Worm (Caenorhabditis elegans) whole organism, late embryonic: ENCODE data around the gene nstp-10.
A peak's percentile ranks its signal among the peaks of the same experiment; 100 is the strongest.

Source experiments
- C08G9.2 ChIP-seq: sonication (generic microtip); optimal IDR thresholded peaks from 2 replicates; lab custom pipeline; 2016; ENCODE audit warnings: mild to moderate bottlenecking, missing genetic modification characterization, moderate library complexity, missing compliant biosample characterization
- F13H6.1 ChIP-seq: sonication (generic microtip); optimal IDR thresholded peaks from 2 replicates; lab custom pipeline; 2016; ENCODE audit warnings: missing genetic modification characterization, missing compliant biosample characterization
- K02D7.2 ChIP-seq: sonication (generic microtip); optimal IDR thresholded peaks from 2 replicates; lab custom pipeline; 2017; ENCODE audit warnings: mild to moderate bottlenecking, missing genetic modification characterization, missing compliant biosample characterization
- K09A11.1 ChIP-seq: sonication (generic microtip); optimal IDR thresholded peaks from 2 replicates; lab custom pipeline; 2017; ENCODE audit warnings: antibody characterized with exemption, mild to moderate bottlenecking, missing genetic modification characterization, missing compliant biosample characterization; ENCODE audit not compliant: insufficient read depth
- T23F11.4 ChIP-seq: fragments of 200-800 bp; sonication (Bioruptor generic); optimal IDR thresholded peaks from 2 replicates; lab custom pipeline; 2018; ENCODE audit warnings: mild to moderate bottlenecking, missing genetic modification characterization, missing compliant biosample characterization
- Y22D7AL.16 ChIP-seq: sonication (generic microtip); optimal IDR thresholded peaks from 2 replicates; lab custom pipeline; 2016; ENCODE audit warnings: missing genetic modification characterization, missing compliant biosample characterization
- ama-1 ChIP-seq: fragments of 150-350 bp; optimal IDR thresholded peaks from 2 replicates; lab custom pipeline; 2014
- ceh-14 ChIP-seq: sonication (generic microtip); optimal IDR thresholded peaks from 2 replicates; lab custom pipeline; 2016; ENCODE audit warnings: missing genotype, missing genetic modification characterization, missing compliant biosample characterization
- ceh-18 ChIP-seq: sonication (generic microtip); optimal IDR thresholded peaks from 2 replicates; lab custom pipeline; 2016; ENCODE audit warnings: missing genetic modification characterization, missing compliant biosample characterization
- ceh-2 ChIP-seq: sonication (generic microtip); optimal IDR thresholded peaks from 2 replicates; lab custom pipeline; 2016; ENCODE audit warnings: missing genotype, missing genetic modification characterization, missing compliant biosample characterization
- ceh-31 ChIP-seq: sonication (generic microtip); optimal IDR thresholded peaks from 2 replicates; lab custom pipeline; 2016; ENCODE audit warnings: missing genetic modification characterization, missing compliant biosample characterization
- ceh-34 ChIP-seq: sonication (generic microtip); optimal IDR thresholded peaks from 2 replicates; lab custom pipeline; 2016; ENCODE audit warnings: mild to moderate bottlenecking, missing genetic modification characterization, missing compliant biosample characterization
- che-1 ChIP-seq: sonication (generic microtip); optimal IDR thresholded peaks from 2 replicates; lab custom pipeline; 2016; ENCODE audit warnings: mild to moderate bottlenecking, missing genetic modification characterization, missing compliant biosample characterization
- dmd-4 ChIP-seq: sonication (generic microtip); optimal IDR thresholded peaks from 2 replicates; lab custom pipeline; 2016; ENCODE audit warnings: borderline replicate concordance, missing genetic modification characterization, missing compliant biosample characterization
- dve-1 ChIP-seq: sonication (generic microtip); optimal IDR thresholded peaks from 2 replicates; lab custom pipeline; 2017; ENCODE audit warnings: antibody characterized with exemption, mild to moderate bottlenecking, missing genetic modification characterization, missing compliant biosample characterization
- elt-2 ChIP-seq: sonication (generic microtip); optimal IDR thresholded peaks from 2 replicates; lab custom pipeline; 2016; ENCODE audit warnings: missing genetic modification reagents, missing genetic modification characterization, missing compliant biosample characterization
- elt-4 ChIP-seq: sonication (generic microtip); optimal IDR thresholded peaks from 2 replicates; lab custom pipeline; 2016; ENCODE audit warnings: missing genetic modification characterization, missing compliant biosample characterization
- eyg-1 ChIP-seq: sonication (generic microtip); optimal IDR thresholded peaks from 2 replicates; lab custom pipeline; 2016; ENCODE audit warnings: missing genotype, missing genetic modification characterization, missing compliant biosample characterization
- fkh-6 ChIP-seq: sonication (generic microtip); optimal IDR thresholded peaks from 2 replicates; lab custom pipeline; 2016; ENCODE audit warnings: missing genetic modification characterization, missing compliant biosample characterization
- hlh-13 ChIP-seq: fragments of 200-800 bp; sonication (Bioruptor generic); optimal IDR thresholded peaks from 2 replicates; lab custom pipeline; 2018; ENCODE audit warnings: mild to moderate bottlenecking, missing genetic modification characterization, missing compliant biosample characterization
- hlh-15 ChIP-seq: sonication (generic microtip); optimal IDR thresholded peaks from 2 replicates; lab custom pipeline; 2016; ENCODE audit warnings: missing genetic modification characterization, missing compliant biosample characterization
- hlh-30 ChIP-seq: sonication (generic microtip); optimal IDR thresholded peaks from 2 replicates; lab custom pipeline; 2017; ENCODE audit warnings: antibody characterized with exemption, missing genetic modification characterization, missing compliant biosample characterization; ENCODE audit not compliant: insufficient read depth
- hlh-8 ChIP-seq: sonication (generic microtip); optimal IDR thresholded peaks from 2 replicates; lab custom pipeline; 2016; ENCODE audit warnings: missing genotype, missing genetic modification characterization, missing compliant biosample characterization
- lim-6 ChIP-seq: sonication (generic microtip); optimal IDR thresholded peaks from 2 replicates; lab custom pipeline; 2016; ENCODE audit warnings: missing genetic modification characterization, missing compliant biosample characterization
- lin-11 ChIP-seq: fragments of 200-800 bp; sonication (Bioruptor generic); optimal IDR thresholded peaks from 2 replicates; lab custom pipeline; 2018; ENCODE audit warnings: mild to moderate bottlenecking, missing genetic modification characterization, missing compliant biosample characterization
- mec-3 ChIP-seq: sonication (generic microtip); optimal IDR thresholded peaks from 2 replicates; lab custom pipeline; 2016; ENCODE audit warnings: borderline replicate concordance, missing genetic modification characterization, missing compliant biosample characterization
- nfya-1 ChIP-seq: sonication (generic microtip); optimal IDR thresholded peaks from 2 replicates; lab custom pipeline; 2017; ENCODE audit warnings: missing genetic modification characterization, mild to moderate bottlenecking, missing compliant biosample characterization, antibody characterized with exemption, moderate library complexity
- nhr-232 ChIP-seq: sonication (generic microtip); optimal IDR thresholded peaks from 2 replicates; lab custom pipeline; 2016; ENCODE audit warnings: missing genetic modification characterization, missing compliant biosample characterization
- odd-2 ChIP-seq: sonication (generic microtip); optimal IDR thresholded peaks from 2 replicates; lab custom pipeline; 2017; ENCODE audit warnings: antibody characterized with exemption, mild to moderate bottlenecking, missing genetic modification characterization, missing compliant biosample characterization
- pag-3 ChIP-seq: sonication (generic microtip); optimal IDR thresholded peaks from 2 replicates; lab custom pipeline; 2016; ENCODE audit warnings: missing compliant biosample characterization, missing genetic modification characterization, borderline replicate concordance
- pat-9 ChIP-seq: fragments of 200-800 bp; sonication (Bioruptor generic); optimal IDR thresholded peaks from 2 replicates; lab custom pipeline; 2018; ENCODE audit warnings: mild to moderate bottlenecking, missing genetic modification characterization, moderate library complexity, missing compliant biosample characterization
- pax-1 ChIP-seq: fragments of 150-350 bp; optimal IDR thresholded peaks from 2 replicates; lab custom pipeline; 2014; ENCODE audit warnings: missing biosample characterization, missing genetic modification characterization
- pha-2 ChIP-seq: sonication (generic microtip); optimal IDR thresholded peaks from 2 replicates; lab custom pipeline; 2017; ENCODE audit warnings: mild to moderate bottlenecking, missing genetic modification characterization, missing compliant biosample characterization
- pqm-1 ChIP-seq: sonication (generic microtip); optimal IDR thresholded peaks from 2 replicates; lab custom pipeline; 2016; ENCODE audit warnings: missing genetic modification characterization, missing compliant biosample characterization
- pros-1 ChIP-seq: fragments of 150-350 bp; optimal IDR thresholded peaks from 2 replicates; lab custom pipeline; 2014; ENCODE audit warnings: missing biosample characterization, missing genetic modification reagents, missing genetic modification characterization
- ref-2 ChIP-seq: sonication (generic microtip); optimal IDR thresholded peaks from 2 replicates; lab custom pipeline; 2016; ENCODE audit warnings: missing genetic modification characterization, missing compliant biosample characterization
- sox-4 ChIP-seq: sonication (generic microtip); optimal IDR thresholded peaks from 2 replicates; lab custom pipeline; 2017; ENCODE audit warnings: mild to moderate bottlenecking, missing genetic modification characterization, inconsistent platforms, missing compliant biosample characterization
- syd-9 ChIP-seq: sonication (generic microtip); optimal IDR thresholded peaks from 2 replicates; lab custom pipeline; 2016; ENCODE audit warnings: mild to moderate bottlenecking, missing genetic modification characterization, moderate library complexity, missing compliant biosample characterization
- tbx-2 ChIP-seq: sonication (generic microtip); optimal IDR thresholded peaks from 2 replicates; lab custom pipeline; 2016; ENCODE audit warnings: missing genetic modification characterization, missing compliant biosample characterization
- ttx-3 ChIP-seq: sonication (generic microtip); optimal IDR thresholded peaks from 2 replicates; lab custom pipeline; 2016; ENCODE audit warnings: missing genetic modification reagents, missing genetic modification characterization, missing compliant biosample characterization
- unc-3 ChIP-seq, 2 experiments: fragments of 200-800 bp in 1 of 2; sonication (Bioruptor generic) in 1 of 2; sonication (generic microtip) in 1 of 2; conservative IDR thresholded peaks in 1 of 2; optimal IDR thresholded peaks in 1 of 2; 2 replicates each; pipeline versions ENCODE4 v1.3.6 to Lab custom; 2016 to 2022; ENCODE audit warnings: missing compliant biosample characterization in 2 of 2, missing genetic modification characterization in 2 of 2, missing genetic modification reagents in 1 of 2
- unc-42 ChIP-seq: sonication (generic microtip); optimal IDR thresholded peaks from 2 replicates; lab custom pipeline; 2016; ENCODE audit warnings: missing genotype, missing genetic modification characterization, missing compliant biosample characterization
- unc-55 ChIP-seq: sonication (generic microtip); optimal IDR thresholded peaks from 2 replicates; lab custom pipeline; 2017; ENCODE audit warnings: missing biosample characterization, missing genetic modification reagents, missing genetic modification characterization
- unc-86 ChIP-seq: sonication (generic microtip); optimal IDR thresholded peaks from 2 replicates; lab custom pipeline; 2016; ENCODE audit warnings: missing genetic modification characterization, missing compliant biosample characterization
- zip-5 ChIP-seq: sonication (generic microtip); optimal IDR thresholded peaks from 2 replicates; lab custom pipeline; 2016; ENCODE audit warnings: missing genetic modification characterization, missing compliant biosample characterization
- ztf-16 ChIP-seq: sonication (generic microtip); optimal IDR thresholded peaks from 2 replicates; lab custom pipeline; 2017; ENCODE audit warnings: missing genetic modification characterization, missing compliant biosample characterization

nstp-10 gene

ce11 chrV:9544176-9544632 is 5.4 kb downstream of the nstp-10 start, which contains the start of gene mdf-1:
Gene mdf-1, minus strand, starts transcription at chrV:9544226.
- TF ChIP-seq T23F11.4 (GFP tag; lab: Kevin White, UChicago) = no peak
- TF ChIP-seq pqm-1 (tag; lab: Kevin White, UChicago) = no peak
- TF ChIP-seq sox-4 (tag; lab: Kevin White, UChicago) = peak; percentile 22
- TF ChIP-seq unc-55 (GFP tag; lab: Kevin White, UChicago) = no peak
- peak; percentile 69 for TF ChIP-seq nfya-1 (tag; lab: Kevin White, UChicago)
- TF ChIP-seq dve-1 (tag; lab: Kevin White, UChicago) = no peak
- TF ChIP-seq ceh-34 (tag; lab: Kevin White, UChicago) = peak; percentile 14
- TF ChIP-seq hlh-13 (GFP tag; lab: Kevin White, UChicago) = no peak
- peak; percentile 42 for TF ChIP-seq ceh-31
- no peak for TF ChIP-seq pros-1 (tag; lab: Kevin White, UChicago)
- no peak for TF ChIP-seq hlh-8
- TF ChIP-seq ceh-14 (tag; lab: Kevin White, UChicago) = peak; percentile 50
- peak; percentile 62 for TF ChIP-seq K09A11.1 (tag; lab: Kevin White, UChicago)
- TF ChIP-seq ceh-2 = peak; percentile 6
- TF ChIP-seq ttx-3 (tag; lab: Kevin White, UChicago) = no peak
- TF ChIP-seq che-1 = peak; percentile 2
- TF ChIP-seq tbx-2 (tag; lab: Kevin White, UChicago) = peak; percentile 73
- TF ChIP-seq nhr-232 (tag; lab: Kevin White, UChicago) = no peak
- TF ChIP-seq K02D7.2 = peak; percentile 16
- no peak for TF ChIP-seq pag-3 (tag; lab: Kevin White, UChicago)
- peak; percentile 31 for TF ChIP-seq pat-9 (tag; lab: Kevin White, UChicago)
- no peak for TF ChIP-seq lim-6 (tag; lab: Kevin White, UChicago)
- TF ChIP-seq elt-2 (tag; lab: Kevin White, UChicago) = peak; percentile 50
- TF ChIP-seq ama-1 (lab: Kevin White, UChicago) = no peak
- TF ChIP-seq unc-42 = peak; percentile 25
- peak; percentile 25 for TF ChIP-seq unc-86 (tag; lab: Kevin White, UChicago)
- peak; percentile 31 for TF ChIP-seq ceh-18 (tag; lab: Kevin White, UChicago)
- TF ChIP-seq ref-2 = peak; percentile 7
- TF ChIP-seq zip-5 (tag; lab: Kevin White, UChicago) = no peak
- TF ChIP-seq unc-3 (GFP tag; conservative IDR thresholded peaks at IDR 0.05; lab: Robert Waterston, UW) = 0 out of 2 replicates have a peak, but pooled peaks have one; percentile 6
- no peak for TF ChIP-seq unc-3 (tag; optimal IDR thresholded peaks at IDR 0.05; lab: Kevin White, UChicago)
- no peak for TF ChIP-seq odd-2 (tag; lab: Kevin White, UChicago)
- TF ChIP-seq pax-1 (tag; lab: Kevin White, UChicago) = peak; percentile 21
- TF ChIP-seq, all 69 proteins: peak for 18

ce11 chrV:9541506-9541905 is 8.1 kb downstream of the nstp-10 start, which contains the start of gene C50F4.16:
Gene C50F4.16, minus strand, starts transcription at chrV:9541606.
- TF ChIP-seq hlh-30 (tag; lab: Kevin White, UChicago) = no peak
- TF ChIP-seq T23F11.4 (GFP tag; lab: Kevin White, UChicago) = no peak
- no peak for TF ChIP-seq nfya-1 (tag; lab: Kevin White, UChicago)
- TF ChIP-seq F13H6.1 (tag; lab: Kevin White, UChicago) = no peak
- TF ChIP-seq zip-5 (tag; lab: Kevin White, UChicago) = no peak
- no peak for TF ChIP-seq Y22D7AL.16 (tag; lab: Kevin White, UChicago)
- TF ChIP-seq fkh-6 (tag; lab: Kevin White, UChicago) = no peak
- no peak for TF ChIP-seq ceh-18 (tag; lab: Kevin White, UChicago)
- TF ChIP-seq ref-2 = no peak
- no peak for TF ChIP-seq elt-4
- TF ChIP-seq C08G9.2 (tag; lab: Kevin White, UChicago) = no peak
- no peak for TF ChIP-seq sox-4 (tag; lab: Kevin White, UChicago)
- TF ChIP-seq, all 69 proteins: peak for 0

ce11 chrV:9539638-9540037 is 10.0 kb downstream of the nstp-10 start, which contains the start of gene C50F4.12:
Gene C50F4.12, minus strand, starts transcription at chrV:9539738.
- TF ChIP-seq unc-42 = no peak
- no peak for TF ChIP-seq mec-3 (tag; lab: Kevin White, UChicago)
- no peak for TF ChIP-seq pqm-1 (tag; lab: Kevin White, UChicago)
- no peak for TF ChIP-seq hlh-15 (tag; lab: Kevin White, UChicago)
- no peak for TF ChIP-seq ama-1 (lab: Kevin White, UChicago)
- no peak for TF ChIP-seq unc-86 (tag; lab: Kevin White, UChicago)
- no peak for TF ChIP-seq lim-6 (tag; lab: Kevin White, UChicago)
- no peak for TF ChIP-seq elt-2 (tag; lab: Kevin White, UChicago)
- no peak for TF ChIP-seq lin-11 (tag; lab: Kevin White, UChicago)
- no peak for TF ChIP-seq syd-9
- TF ChIP-seq F13H6.1 (tag; lab: Kevin White, UChicago) = no peak
- TF ChIP-seq ceh-2 = no peak
- no peak for TF ChIP-seq ref-2
- TF ChIP-seq dmd-4 (tag; lab: Kevin White, UChicago) = no peak
- no peak for TF ChIP-seq ztf-16 (tag; lab: Kevin White, UChicago)
- TF ChIP-seq pha-2 (tag; lab: Kevin White, UChicago) = no peak
- TF ChIP-seq eyg-1 (tag; lab: Kevin White, UChicago) = no peak
- TF ChIP-seq nfya-1 (tag; lab: Kevin White, UChicago) = no peak
- no peak for TF ChIP-seq Y22D7AL.16 (tag; lab: Kevin White, UChicago)
- TF ChIP-seq, all 69 proteins: peak for 0
